Fruit fly (Drosophila melanogaster) whole organism, embryonic: ENCODE measurements around the gene CG1638.

ENCODE experiments used
- Blimp-1 ChIP-seq: fragments of 200-800 bp; sonication (Bioruptor generic); optimal IDR thresholded peaks from 3 replicates; lab custom pipeline; 2018; ENCODE audit warnings: missing biosample characterization, missing genetic modification characterization, mild to moderate bottlenecking, moderate library complexity, missing genetic modification reagents
- Bteb2 ChIP-seq: fragments of 200-800 bp; sonication (Bioruptor generic); optimal IDR thresholded peaks from 2 replicates; lab custom pipeline; 2016; ENCODE audit warnings: missing biosample characterization, missing genetic modification characterization
- CG10209 ChIP-seq: fragments of 200-800 bp; sonication (Bioruptor generic); optimal IDR thresholded peaks from 3 replicates; lab custom pipeline; 2017; ENCODE audit warnings: missing biosample characterization, mild to moderate bottlenecking, missing genetic modification characterization, missing genetic modification reagents
- CG10462 ChIP-seq: fragments of 200-800 bp; sonication (Bioruptor generic); optimal IDR thresholded peaks from 2 replicates; lab custom pipeline; 2016; ENCODE audit warnings: missing biosample characterization, missing genetic modification characterization
- CG10959 ChIP-seq: fragments of 200-800 bp; sonication (Bioruptor generic); IDR thresholded peaks from 2 replicates; pipeline ENCODE4 v1.3.6; 2022; ENCODE audit warnings: missing biosample characterization, missing genetic modification characterization
- CG11723 ChIP-seq: fragments of 200-800 bp; sonication (Bioruptor generic); optimal IDR thresholded peaks from 2 replicates; lab custom pipeline; 2017; ENCODE audit warnings: missing biosample characterization, mild to moderate bottlenecking, missing genetic modification characterization
- CG14050 ChIP-seq: fragments of 200-800 bp; sonication (Bioruptor generic); IDR thresholded peaks from 3 replicates; pipeline ENCODE4 v1.3.6; 2022; ENCODE audit warnings: missing biosample characterization, missing genetic modification characterization
- CG14710 ChIP-seq: fragments of 200-800 bp; sonication (Bioruptor generic); optimal IDR thresholded peaks from 3 replicates; lab custom pipeline; 2019; ENCODE audit warnings: missing biosample characterization, mild to moderate bottlenecking, missing genetic modification characterization, moderate library complexity
- CG15073 ChIP-seq: fragments of 200-800 bp; sonication (Bioruptor generic); optimal IDR thresholded peaks from 2 replicates; lab custom pipeline; 2016; ENCODE audit warnings: missing biosample characterization, missing genetic modification characterization
- CG1529 ChIP-seq: fragments of 200-800 bp; sonication (Bioruptor generic); optimal IDR thresholded peaks from 3 replicates; lab custom pipeline; 2018; ENCODE audit warnings: missing biosample characterization, missing genetic modification characterization
- CG1647 ChIP-seq: fragments of 200-800 bp; sonication (Bioruptor generic); optimal IDR thresholded peaks from 3 replicates; lab custom pipeline; 2016; ENCODE audit warnings: missing biosample characterization, missing genetic modification characterization
- CG2116 ChIP-seq: fragments of 200-800 bp; sonication (Bioruptor generic); optimal IDR thresholded peaks from 3 replicates; lab custom pipeline; 2018; ENCODE audit warnings: missing biosample characterization, mild to moderate bottlenecking, missing genetic modification characterization
- CG31224 ChIP-seq: fragments of 200-800 bp; sonication (Bioruptor generic); IDR thresholded peaks from 2 replicates; pipeline ENCODE4 v1.3.6; 2022; ENCODE audit warnings: missing biosample characterization, missing genetic modification characterization
- CG3407 ChIP-seq: fragments of 200-800 bp; sonication (Bioruptor generic); optimal IDR thresholded peaks from 2 replicates; lab custom pipeline; 2018; ENCODE audit warnings: missing biosample characterization, mild to moderate bottlenecking, missing genetic modification characterization
- CG42726 ChIP-seq: fragments of 200-800 bp; sonication (Bioruptor generic); IDR thresholded peaks from 2 replicates; pipeline ENCODE4 v1.3.6; 2022; ENCODE audit warnings: missing biosample characterization, missing genetic modification characterization; ENCODE audit not compliant: partially characterized antibody
- CG4424 ChIP-seq: fragments of 200-800 bp; sonication (Bioruptor generic); optimal IDR thresholded peaks from 3 replicates; lab custom pipeline; 2016; ENCODE audit warnings: missing biosample characterization, missing genetic modification characterization
- CG6272 ChIP-seq: fragments of 200-800 bp; sonication (Bioruptor generic); IDR thresholded peaks from 2 replicates; pipeline ENCODE4 v1.3.6; 2022; ENCODE audit warnings: missing biosample characterization, missing genetic modification characterization
- CG8281 ChIP-seq: fragments of 200-800 bp; sonication (Bioruptor generic); optimal IDR thresholded peaks from 2 replicates; lab custom pipeline; 2018; ENCODE audit warnings: missing biosample characterization, mild to moderate bottlenecking, missing genetic modification characterization, moderate library complexity
- CG8290 ChIP-seq, 3 experiments: fragments of 200-800 bp; sonication (Bioruptor generic); optimal IDR thresholded peaks; 2 replicates each; lab custom pipeline; 2016 to 2019; ENCODE audit warnings: missing biosample characterization in 3 of 3, missing genetic modification characterization in 3 of 3, mild to moderate bottlenecking in 2 of 3, moderate library complexity in 1 of 3
- CrebB ChIP-seq: fragments of 200-800 bp; sonication (Bioruptor generic); optimal IDR thresholded peaks from 3 replicates; lab custom pipeline; 2018; ENCODE audit warnings: missing biosample characterization, mild to moderate bottlenecking, missing genetic modification characterization
- Fer1 ChIP-seq: fragments of 200-800 bp; sonication (Bioruptor generic); optimal IDR thresholded peaks from 2 replicates; lab custom pipeline; 2017; ENCODE audit warnings: missing biosample characterization, mild to moderate bottlenecking, missing genetic modification characterization
- H15 ChIP-seq: fragments of 200-800 bp; sonication (Bioruptor generic); IDR thresholded peaks from 3 replicates; pipeline ENCODE4 v1.3.6; 2022; ENCODE audit warnings: missing biosample characterization, missing genetic modification characterization
- Hand ChIP-seq: fragments of 200-800 bp; sonication (Bioruptor generic); optimal IDR thresholded peaks from 2 replicates; lab custom pipeline; 2017; ENCODE audit warnings: mild to moderate bottlenecking, missing biosample characterization, missing genetic modification reagents, missing genetic modification characterization
- Hey ChIP-seq: fragments of 200-800 bp; sonication (Bioruptor generic); optimal IDR thresholded peaks from 3 replicates; lab custom pipeline; 2018; ENCODE audit warnings: missing biosample characterization, mild to moderate bottlenecking, missing genetic modification characterization
- Hr51 ChIP-seq, 2 experiments: fragments of 200-800 bp; sonication (Bioruptor generic); optimal IDR thresholded peaks; 2 replicates in 1 of 2; 3 replicates in 1 of 2; lab custom pipeline; 2016 to 2018; ENCODE audit warnings: missing biosample characterization in 2 of 2, missing genetic modification characterization in 2 of 2, mild to moderate bottlenecking in 1 of 2, moderate library complexity in 1 of 2
- Lpt ChIP-seq: fragments of >200 bp; optimal IDR thresholded peaks from 2 replicates; lab custom pipeline; 2018; ENCODE audit warnings: missing biosample characterization, missing genetic modification characterization
- Mrtf ChIP-seq: fragments of 200-800 bp; sonication (Bioruptor generic); IDR thresholded peaks from 3 replicates; pipeline ENCODE4 v1.3.6; 2022; ENCODE audit warnings: missing biosample characterization, missing genetic modification characterization
- NFAT ChIP-seq: fragments of 200-800 bp; sonication (Bioruptor generic); IDR thresholded peaks from 2 replicates; pipeline ENCODE4 v1.3.6; 2022; ENCODE audit warnings: missing biosample characterization, missing genetic modification characterization
- Scr ChIP-seq: fragments of 200-800 bp; sonication (Bioruptor generic); IDR thresholded peaks from 2 replicates; pipeline ENCODE4 v1.3.6; 2022; ENCODE audit warnings: missing biosample characterization, missing genetic modification characterization; ENCODE audit not compliant: partially characterized antibody
- Usf ChIP-seq: fragments of 200-800 bp; sonication (Bioruptor generic); optimal IDR thresholded peaks from 2 replicates; lab custom pipeline; 2017; ENCODE audit warnings: missing genotype, missing biosample characterization, missing genetic modification characterization
- Xbp1 ChIP-seq: fragments of 200-800 bp; sonication (Bioruptor generic); optimal IDR thresholded peaks from 3 replicates; lab custom pipeline; 2016; ENCODE audit warnings: missing biosample characterization, mild to moderate bottlenecking, missing genetic modification characterization
- aop ChIP-seq: fragments of 200-800 bp; sonication (Bioruptor generic); IDR thresholded peaks from 2 replicates; pipeline ENCODE4 v1.3.6; 2022; ENCODE audit warnings: missing biosample characterization, missing genetic modification characterization
- bowl ChIP-seq: fragments of 200-800 bp; sonication (Bioruptor generic); IDR thresholded peaks from 2 replicates; pipeline ENCODE4 v1.3.6; 2022; ENCODE audit warnings: missing biosample characterization, missing genetic modification characterization
- cato ChIP-seq: fragments of 200-800 bp; sonication (Bioruptor generic); optimal IDR thresholded peaks from 2 replicates; lab custom pipeline; 2016; ENCODE audit warnings: missing biosample characterization, missing genetic modification characterization, borderline replicate concordance
- chif ChIP-seq, 2 experiments: fragments of 200-800 bp; sonication (Bioruptor generic); optimal IDR thresholded peaks; 3 replicates each; lab custom pipeline; 2016; ENCODE audit warnings: missing biosample characterization in 2 of 2, missing genetic modification characterization in 2 of 2
- cwo ChIP-seq: fragments of 200-800 bp; sonication (Bioruptor generic); optimal IDR thresholded peaks from 3 replicates; lab custom pipeline; 2017; ENCODE audit warnings: missing biosample characterization, missing genetic modification characterization, mild to moderate bottlenecking, moderate library complexity, missing genetic modification reagents
- dpn ChIP-seq, 2 experiments: fragments of 200-800 bp; sonication (Bioruptor generic); optimal IDR thresholded peaks; 3 replicates each; lab custom pipeline; 2016; ENCODE audit warnings: missing biosample characterization in 2 of 2, missing genetic modification characterization in 2 of 2
- grn ChIP-seq: fragments of 200-800 bp; sonication (Bioruptor generic); optimal IDR thresholded peaks from 3 replicates; lab custom pipeline; 2017; ENCODE audit warnings: missing biosample characterization, missing genetic modification characterization
- hb ChIP-seq: fragments of 200-800 bp; sonication (Bioruptor generic); IDR thresholded peaks from 3 replicates; pipeline ENCODE4 v1.3.6; 2022; ENCODE audit warnings: missing biosample characterization, missing genetic modification characterization; ENCODE audit not compliant: partially characterized antibody
- hbn ChIP-seq: fragments of 200-800 bp; sonication (Bioruptor generic); IDR thresholded peaks from 2 replicates; pipeline ENCODE4 v1.3.6; 2022; ENCODE audit warnings: missing biosample characterization, missing genetic modification characterization; ENCODE audit not compliant: partially characterized antibody
- her ChIP-seq: fragments of 200-800 bp; sonication (Bioruptor generic); optimal IDR thresholded peaks from 2 replicates; lab custom pipeline; 2016; ENCODE audit warnings: missing biosample characterization, missing genetic modification characterization
- mam ChIP-seq: fragments of 200-800 bp; sonication (Bioruptor generic); optimal IDR thresholded peaks from 3 replicates; lab custom pipeline; 2016; ENCODE audit warnings: missing biosample characterization, missing genetic modification characterization
- nom ChIP-seq: fragments of 200-800 bp; sonication (Bioruptor generic); optimal IDR thresholded peaks from 2 replicates; lab custom pipeline; 2017; ENCODE audit warnings: missing biosample characterization, missing genetic modification characterization, mild to moderate bottlenecking, moderate library complexity, missing genetic modification reagents
- odd ChIP-seq: fragments of 200-800 bp; sonication (Bioruptor generic); optimal IDR thresholded peaks from 2 replicates; lab custom pipeline; 2017; ENCODE audit warnings: missing biosample characterization, mild to moderate bottlenecking, missing genetic modification characterization
- ranshi ChIP-seq: fragments of 200-800 bp; sonication (Bioruptor generic); IDR thresholded peaks from 2 replicates; pipeline ENCODE4 v1.3.6; 2022; ENCODE audit warnings: missing biosample characterization, missing genetic modification characterization
- rib ChIP-seq: fragments of 200-800 bp; sonication (Bioruptor generic); IDR thresholded peaks from 2 replicates; pipeline ENCODE4 v1.3.6; 2022; ENCODE audit warnings: missing biosample characterization, missing genetic modification characterization
- sqz ChIP-seq: fragments of 200-800 bp; sonication (Bioruptor generic); optimal IDR thresholded peaks from 3 replicates; lab custom pipeline; 2018; ENCODE audit warnings: missing biosample characterization, mild to moderate bottlenecking, missing genetic modification characterization
- tap ChIP-seq: fragments of 200-800 bp; optimal IDR thresholded peaks from 3 replicates; lab custom pipeline; 2019; ENCODE audit warnings: missing biosample characterization, mild to moderate bottlenecking, missing genetic modification characterization, moderate library complexity
- trh ChIP-seq: fragments of 200-800 bp; sonication (Bioruptor generic); optimal IDR thresholded peaks from 2 replicates; lab custom pipeline; 2016; ENCODE audit warnings: missing biosample characterization, missing genetic modification characterization
- wek ChIP-seq: fragments of 200-800 bp; sonication (Bioruptor generic); optimal IDR thresholded peaks from 3 replicates; lab custom pipeline; 2018; ENCODE audit warnings: missing biosample characterization, mild to moderate bottlenecking, missing genetic modification characterization, moderate library complexity
- zfh1 ChIP-seq: fragments of 200-800 bp; sonication (Bioruptor generic); IDR thresholded peaks from 3 replicates; pipeline ENCODE4 v1.3.6; 2022; ENCODE audit warnings: missing biosample characterization, missing genetic modification characterization

The CG1638 gene

DNA sequence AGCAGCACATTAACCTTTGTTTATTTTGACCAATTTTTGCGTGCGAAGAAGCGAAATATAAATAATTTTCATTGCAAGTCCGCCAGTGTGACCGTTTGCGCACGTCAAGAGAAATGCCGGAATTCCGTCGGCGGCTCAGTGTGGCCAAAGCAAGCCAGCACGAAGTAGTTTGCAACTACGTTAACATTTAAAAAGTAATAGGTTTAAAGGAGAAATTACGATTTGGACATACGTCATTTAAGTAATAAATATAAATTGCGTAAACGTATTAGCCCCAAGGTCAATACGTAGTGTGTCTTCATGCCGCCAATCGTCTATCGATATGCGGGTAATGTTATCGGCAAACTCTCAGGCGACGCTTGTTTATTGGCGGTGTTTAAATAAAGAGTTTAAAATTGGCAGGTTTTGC is 9.8 kb upstream of the CG1638 start, which contains the start of the genes pygo and rod (continued):
- TF ChIP-seq hb (GFP tag; lab: Robert Waterston, UW): peak; percentile 72; the same call in 2 of the 3 replicates
- TF ChIP-seq hbn: peak; percentile 52
- no peak for TF ChIP-seq her (GFP tag; lab: Kevin White, UChicago)
- no peak for TF ChIP-seq CG10209 (GFP tag; lab: Kevin White, UChicago)
- peak in 1 of 2 experiments; percentile 5 for TF ChIP-seq chif (GFP tag; optimal IDR thresholded peaks at IDR 0.05; lab: Kevin White, UChicago)
- TF ChIP-seq grn (GFP tag; lab: Kevin White, UChicago): no peak
- no peak for TF ChIP-seq dpn (GFP tag; optimal IDR thresholded peaks at IDR 0.05; lab: Kevin White, UChicago)
- TF ChIP-seq trh (GFP tag; lab: Kevin White, UChicago): no peak
- peak; percentile 70 for TF ChIP-seq Scr (GFP tag; lab: Robert Waterston, UW)
- no peak for TF ChIP-seq Bteb2 (GFP tag; lab: Kevin White, UChicago)
- no peak for TF ChIP-seq bowl
- no peak for TF ChIP-seq CG3407 (GFP tag; lab: Kevin White, UChicago)
- TF ChIP-seq cwo: no peak
- TF ChIP-seq zfh1 (GFP tag; lab: Robert Waterston, UW): no peak
- no peak for TF ChIP-seq CG1647 (GFP tag; lab: Kevin White, UChicago)
- TF ChIP-seq CG6272: no peak
- TF ChIP-seq Hr51 (GFP tag; optimal IDR thresholded peaks at IDR 0.05; lab: Kevin White, UChicago): peak in 1 of 2 experiments; percentile 5
- TF ChIP-seq CG31224 (GFP tag; lab: Robert Waterston, UW): no peak
- TF ChIP-seq aop: no peak
- no peak for TF ChIP-seq CG1529 (GFP tag; lab: Kevin White, UChicago)
- TF ChIP-seq wek (GFP tag; lab: Kevin White, UChicago): no peak
- no peak for TF ChIP-seq Lpt (GFP tag; lab: Kevin White, UChicago)
- no peak for TF ChIP-seq CG4424
- TF ChIP-seq CG42726: 0 out of 2 replicates have a peak, but pooled peaks have one; percentile 29
- TF ChIP-seq CG14710: peak; percentile 62
- no peak for TF ChIP-seq CrebB
- no peak for TF ChIP-seq tap (tag; lab: Kevin White, UChicago)
- TF ChIP-seq Hand (GFP tag; lab: Kevin White, UChicago): no peak
- no peak for TF ChIP-seq Fer1 (GFP tag; lab: Kevin White, UChicago)
- TF ChIP-seq CG10959 (GFP tag; lab: Robert Waterston, UW): no peak
- no peak for TF ChIP-seq Blimp-1 (GFP tag; lab: Kevin White, UChicago)
- peak; percentile 39 for TF ChIP-seq Xbp1
- no peak for TF ChIP-seq Hey
- no peak for TF ChIP-seq CG10462
- no peak for TF ChIP-seq CG8281 (tag; lab: Kevin White, UChicago)
- TF ChIP-seq H15: no peak
- TF ChIP-seq mam: no peak
- TF ChIP-seq CG11723: no peak
- no peak for TF ChIP-seq CG15073 (GFP tag; lab: Kevin White, UChicago)
- TF ChIP-seq CG2116 (GFP tag; lab: Kevin White, UChicago): peak; percentile 95
- TF ChIP-seq Usf: no peak
- no peak for TF ChIP-seq rib
- no peak for TF ChIP-seq sqz
- no peak for TF ChIP-seq nom (GFP tag; lab: Kevin White, UChicago)
- TF ChIP-seq odd (GFP tag; lab: Kevin White, UChicago): no peak
- no peak for TF ChIP-seq ranshi (GFP tag; lab: Robert Waterston, UW)
- TF ChIP-seq cato: no peak
- TF ChIP-seq CG14050: no peak
- no peak for TF ChIP-seq NFAT (GFP tag; lab: Robert Waterston, UW)
- no peak for TF ChIP-seq Mrtf (GFP tag; lab: Robert Waterston, UW)
- no peak for TF ChIP-seq CG8290 (GFP tag; optimal IDR thresholded peaks at IDR 0.05; lab: Kevin White, UChicago)
- TF ChIP-seq CG8290 (tag; optimal IDR thresholded peaks at IDR 0.05; lab: Kevin White, UChicago): no peak
